Fruit fly (Drosophila melanogaster) whole organism, embryonic: Measurements from ENCODE around the gene CG10470.
A peak's percentile ranks its signal among the peaks of the same experiment; 100 is the strongest.

Experiments
- Adf1 ChIP-seq: fragments of 200-800 bp; sonication (Bioruptor generic); IDR thresholded peaks from 2 replicates; pipeline ENCODE4 v1.3.6; 2022; ENCODE audit warnings: missing biosample characterization, missing genetic modification characterization
- CG10274 ChIP-seq: fragments of 200-800 bp; sonication (Bioruptor generic); optimal IDR thresholded peaks from 3 replicates; lab custom pipeline; 2017; ENCODE audit warnings: missing biosample characterization, mild to moderate bottlenecking, missing genetic modification characterization
- CG13287 ChIP-seq: fragments of 200-800 bp; sonication (Bioruptor generic); IDR thresholded peaks from 2 replicates; pipeline ENCODE4 v1.3.6; 2022; ENCODE audit warnings: missing biosample characterization, missing genetic modification characterization; ENCODE audit not compliant: partially characterized antibody
- CG13894 ChIP-seq: fragments of 200-800 bp; sonication (Bioruptor generic); optimal IDR thresholded peaks from 3 replicates; lab custom pipeline; 2018; ENCODE audit warnings: missing biosample characterization, mild to moderate bottlenecking, missing genetic modification characterization, moderate library complexity
- CG17802 ChIP-seq: fragments of 200-800 bp; sonication (Bioruptor generic); optimal IDR thresholded peaks from 2 replicates; lab custom pipeline; 2018; ENCODE audit warnings: missing biosample characterization, mild to moderate bottlenecking, missing genetic modification characterization, moderate library complexity
- CG2875 ChIP-seq: fragments of 200-800 bp; sonication (Bioruptor generic); optimal IDR thresholded peaks from 2 replicates; lab custom pipeline; 2017; ENCODE audit warnings: missing biosample characterization, mild to moderate bottlenecking, missing genetic modification characterization, missing genetic modification reagents
- CG30431 ChIP-seq: fragments of 200-800 bp; sonication (Bioruptor generic); optimal IDR thresholded peaks from 2 replicates; lab custom pipeline; 2017; ENCODE audit warnings: missing biosample characterization, missing genetic modification characterization
- CG3726 ChIP-seq: fragments of 200-800 bp; sonication (Bioruptor generic); IDR thresholded peaks from 3 replicates; pipeline ENCODE4, ENCODE4 v1.3.6; 2022; ENCODE audit warnings: missing biosample characterization, missing genetic modification characterization
- CG43689 ChIP-seq: fragments of 200-800 bp; sonication (Bioruptor generic); IDR thresholded peaks from 2 replicates; pipeline ENCODE4 v1.3.6; 2022; ENCODE audit warnings: missing biosample characterization, missing genetic modification characterization
- CG4854 ChIP-seq: fragments of 200-800 bp; sonication (Bioruptor generic); optimal IDR thresholded peaks from 2 replicates; lab custom pipeline; 2016; ENCODE audit warnings: missing biosample characterization, missing genetic modification characterization, inconsistent platforms
- CG6765 ChIP-seq: fragments of 200-800 bp; sonication (Bioruptor generic); optimal IDR thresholded peaks from 3 replicates; lab custom pipeline; 2017; ENCODE audit warnings: missing biosample characterization, mild to moderate bottlenecking, missing genetic modification characterization
- CG8388 ChIP-seq: fragments of 200-800 bp; sonication (Bioruptor generic); optimal IDR thresholded peaks from 2 replicates; lab custom pipeline; 2019; ENCODE audit warnings: missing biosample characterization, mild to moderate bottlenecking, missing genetic modification characterization, moderate library complexity
- CoRest ChIP-seq: fragments of 200-800 bp; sonication (Bioruptor generic); optimal IDR thresholded peaks from 3 replicates; lab custom pipeline; 2018; ENCODE audit warnings: missing biosample characterization, mild to moderate bottlenecking, missing genetic modification characterization, moderate library complexity
- D19B ChIP-seq: fragments of 200-800 bp; sonication (Bioruptor generic); optimal IDR thresholded peaks from 2 replicates; lab custom pipeline; 2017; ENCODE audit warnings: missing biosample characterization, mild to moderate bottlenecking, missing genetic modification characterization
- Dll ChIP-seq: fragments of 200-800 bp; sonication (Bioruptor generic); IDR thresholded peaks from 4 replicates; pipeline ENCODE4 v1.3.6; 2022; ENCODE audit warnings: missing biosample characterization, missing genetic modification characterization; ENCODE audit not compliant: partially characterized antibody
- ERR ChIP-seq: fragments of 200-800 bp; sonication (Bioruptor generic); optimal IDR thresholded peaks from 2 replicates; lab custom pipeline; 2016; ENCODE audit warnings: missing biosample characterization, missing genetic modification characterization
- Elba2 ChIP-seq: fragments of 200-800 bp; sonication (Bioruptor generic); optimal IDR thresholded peaks from 3 replicates; lab custom pipeline; 2016; ENCODE audit warnings: missing biosample characterization, missing genetic modification characterization
- Fer1 ChIP-seq: fragments of 200-800 bp; sonication (Bioruptor generic); optimal IDR thresholded peaks from 2 replicates; lab custom pipeline; 2017; ENCODE audit warnings: missing biosample characterization, mild to moderate bottlenecking, missing genetic modification characterization
- HLHmδ ChIP-seq: fragments of 200-800 bp; sonication (Bioruptor generic); optimal IDR thresholded peaks from 2 replicates; lab custom pipeline; 2018; ENCODE audit warnings: missing biosample characterization, mild to moderate bottlenecking, missing genetic modification characterization, moderate library complexity
- Hand ChIP-seq: fragments of 200-800 bp; sonication (Bioruptor generic); optimal IDR thresholded peaks from 2 replicates; lab custom pipeline; 2017; ENCODE audit warnings: mild to moderate bottlenecking, missing biosample characterization, missing genetic modification reagents, missing genetic modification characterization
- Hey ChIP-seq: fragments of 200-800 bp; sonication (Bioruptor generic); optimal IDR thresholded peaks from 3 replicates; lab custom pipeline; 2018; ENCODE audit warnings: missing biosample characterization, mild to moderate bottlenecking, missing genetic modification characterization
- Hmr ChIP-seq: fragments of 200-800 bp; sonication (Bioruptor generic); optimal IDR thresholded peaks from 3 replicates; lab custom pipeline; 2017; ENCODE audit warnings: mild to moderate bottlenecking, missing biosample characterization, missing genetic modification reagents, missing genetic modification characterization
- Hr51 ChIP-seq, 2 experiments: fragments of 200-800 bp; sonication (Bioruptor generic); optimal IDR thresholded peaks; 2 replicates in 1 of 2; 3 replicates in 1 of 2; lab custom pipeline; 2016 to 2018; ENCODE audit warnings: missing biosample characterization in 2 of 2, missing genetic modification characterization in 2 of 2, mild to moderate bottlenecking in 1 of 2, moderate library complexity in 1 of 2
- Lim3 ChIP-seq: fragments of 200-800 bp; sonication (Bioruptor generic); IDR thresholded peaks from 2 replicates; pipeline ENCODE4 v1.3.6; 2022; ENCODE audit warnings: missing biosample characterization, missing genetic modification characterization
- Med ChIP-seq: fragments of 200-800 bp; sonication (Bioruptor generic); peaks from one replicate; lab custom pipeline; 2016; ENCODE audit warnings: missing biosample characterization, missing genetic modification characterization, mild to moderate bottlenecking, inconsistent platforms, moderate library complexity
- NFAT ChIP-seq: fragments of 200-800 bp; sonication (Bioruptor generic); IDR thresholded peaks from 2 replicates; pipeline ENCODE4 v1.3.6; 2022; ENCODE audit warnings: missing biosample characterization, missing genetic modification characterization
- Optix ChIP-seq: fragments of 200-800 bp; sonication (Bioruptor generic); IDR thresholded peaks from 3 replicates; pipeline ENCODE4 v1.3.6; 2022; ENCODE audit warnings: missing biosample characterization, missing genetic modification characterization
- PHDP ChIP-seq: fragments of 200-800 bp; sonication (Bioruptor generic); optimal IDR thresholded peaks from 3 replicates; lab custom pipeline; 2018; ENCODE audit warnings: missing biosample characterization, mild to moderate bottlenecking, missing genetic modification characterization, moderate library complexity
- Sin3A ChIP-seq: fragments of >200 bp; optimal IDR thresholded peaks from 2 replicates; lab custom pipeline; 2018
- ac ChIP-seq: fragments of 200-800 bp; sonication (Bioruptor generic); optimal IDR thresholded peaks from 3 replicates; lab custom pipeline; 2017; ENCODE audit warnings: missing biosample characterization, mild to moderate bottlenecking, missing genetic modification characterization
- ase ChIP-seq: fragments of 200-800 bp; sonication (Bioruptor generic); IDR thresholded peaks from 3 replicates; pipeline ENCODE4 v1.3.6; 2022; ENCODE audit warnings: missing biosample characterization, missing genetic modification characterization
- bab2 ChIP-seq: fragments of 200-800 bp; sonication (Bioruptor generic); optimal IDR thresholded peaks from 2 replicates; lab custom pipeline; 2016; ENCODE audit warnings: missing biosample characterization, missing genetic modification characterization
- chm ChIP-seq: fragments of 200-800 bp; sonication (Bioruptor generic); IDR thresholded peaks from 2 replicates; pipeline ENCODE4 v1.3.6; 2022; ENCODE audit warnings: missing biosample characterization, missing genetic modification characterization
- crc ChIP-seq: fragments of 200-800 bp; sonication (Bioruptor generic); optimal IDR thresholded peaks from 2 replicates; lab custom pipeline; 2016; ENCODE audit warnings: missing biosample characterization, missing genetic modification characterization
- crol ChIP-seq: fragments of 200-800 bp; sonication (Bioruptor generic); IDR thresholded peaks from 2 replicates; pipeline ENCODE4 v1.3.6; 2022; ENCODE audit warnings: missing biosample characterization, missing genetic modification characterization
- crp ChIP-seq, 2 experiments: fragments of 200-800 bp; sonication (Bioruptor generic); optimal IDR thresholded peaks; 2 replicates in 1 of 2; 3 replicates in 1 of 2; lab custom pipeline; 2017; ENCODE audit warnings: missing biosample characterization in 2 of 2, missing genetic modification characterization in 2 of 2, mild to moderate bottlenecking in 1 of 2, moderate library complexity in 1 of 2
- dysf ChIP-seq: fragments of 200-800 bp; sonication (Bioruptor generic); IDR thresholded peaks from 3 replicates; pipeline ENCODE4 v1.3.6; 2022; ENCODE audit warnings: missing biosample characterization, missing genetic modification characterization
- ems ChIP-seq: fragments of 200-800 bp; sonication (Bioruptor generic); optimal IDR thresholded peaks from 3 replicates; lab custom pipeline; 2016; ENCODE audit warnings: missing biosample characterization, missing genetic modification characterization
- gcm2 ChIP-seq: fragments of 200-800 bp; sonication (Bioruptor generic); optimal IDR thresholded peaks from 2 replicates; lab custom pipeline; 2016; ENCODE audit warnings: missing biosample characterization, missing genetic modification characterization
- gem ChIP-seq: fragments of 200-800 bp; sonication (Bioruptor generic); optimal IDR thresholded peaks from 2 replicates; lab custom pipeline; 2019; ENCODE audit warnings: missing biosample characterization, mild to moderate bottlenecking, missing genetic modification characterization, moderate library complexity
- row ChIP-seq: fragments of 200-800 bp; sonication (Bioruptor generic); IDR thresholded peaks from 3 replicates; pipeline ENCODE4 v1.3.6; 2022; ENCODE audit warnings: missing biosample characterization, missing genetic modification characterization
- sisA ChIP-seq: fragments of 200-800 bp; sonication (Bioruptor generic); IDR thresholded peaks from 2 replicates; pipeline ENCODE4 v1.3.6; 2022; ENCODE audit warnings: missing biosample characterization, missing genetic modification characterization
- sqz ChIP-seq: fragments of 200-800 bp; sonication (Bioruptor generic); optimal IDR thresholded peaks from 3 replicates; lab custom pipeline; 2018; ENCODE audit warnings: missing biosample characterization, mild to moderate bottlenecking, missing genetic modification characterization
- tin ChIP-seq: fragments of 200-800 bp; sonication (Bioruptor generic); optimal IDR thresholded peaks from 3 replicates; lab custom pipeline; 2016; ENCODE audit warnings: missing biosample characterization, missing genetic modification characterization
- ttk ChIP-seq: fragments of 200-800 bp; sonication (Bioruptor generic); IDR thresholded peaks from 2 replicates; pipeline ENCODE4 v2.1.2; 2022; ENCODE audit warnings: missing biosample characterization, missing genetic modification characterization
- tup ChIP-seq: fragments of 200-800 bp; sonication (Bioruptor generic); optimal IDR thresholded peaks from 2 replicates; lab custom pipeline; 2016; ENCODE audit warnings: missing biosample characterization, mild to moderate bottlenecking, missing genetic modification characterization, moderate library complexity
- vvl ChIP-seq: fragments of 200-800 bp; sonication (Bioruptor generic); IDR thresholded peaks from 2 replicates; pipeline ENCODE4 v1.3.6; 2022; ENCODE audit warnings: missing biosample characterization, missing genetic modification characterization
- zfh1 ChIP-seq: fragments of 200-800 bp; sonication (Bioruptor generic); IDR thresholded peaks from 3 replicates; pipeline ENCODE4 v1.3.6; 2022; ENCODE audit warnings: missing biosample characterization, missing genetic modification characterization

Gene CG10470

dm6 chr2L:19019640-19020039 lies 29.2 kb upstream of the CG10470 start (continued):
- TF ChIP-seq ERR (GFP tag; lab: Kevin White, UChicago) (no peak), Hand (GFP tag; lab: Kevin White, UChicago) (no peak), D19B (no peak), sqz (GFP tag; lab: Kevin White, UChicago) (peak; percentile 65), Adf1 (GFP tag; lab: Robert Waterston, UW) (peak; percentile 66; the same call in 1 of the 2 replicates), CG2875 (no peak), Lim3 (GFP tag; lab: Robert Waterston, UW) (no peak), CG13894 (tag; lab: Kevin White, UChicago) (peak; percentile 25), gem (tag; lab: Kevin White, UChicago) (no peak), ase (GFP tag; lab: Robert Waterston, UW) (no peak), bab2 (GFP tag; lab: Kevin White, UChicago) (no peak), Fer1 (GFP tag; lab: Kevin White, UChicago) (peak; percentile 1), Elba2 (GFP tag; lab: Kevin White, UChicago) (no peak), Hey (tag; lab: Kevin White, UChicago) (peak; percentile 89), ac (GFP tag; lab: Kevin White, UChicago) (no peak), CoRest (tag; lab: Kevin White, UChicago) (no peak), CG6765 (GFP tag; lab: Kevin White, UChicago) (no peak), gcm2 (no peak), CG8388 (GFP tag; lab: Kevin White, UChicago) (no peak), sisA (GFP tag; lab: Robert Waterston, UW) (no peak), crc (GFP tag; lab: Kevin White, UChicago) (no peak), Optix (GFP tag; lab: Robert Waterston, UW) (no peak), Med (peak; percentile 49), crp (GFP tag; optimal IDR thresholded peaks at IDR 0.05; lab: Kevin White, UChicago) (no peak), Hmr (GFP tag; lab: Kevin White, UChicago) (no peak), dysf (GFP tag; lab: Robert Waterston, UW) (0 out of 3 replicates have a peak, but pooled peaks have one; percentile 3), crol (GFP tag; lab: Robert Waterston, UW) (peak; percentile 38; the same call in 1 of the 2 replicates), CG30431 (no peak), tup (GFP tag; lab: Kevin White, UChicago) (no peak), tin (GFP tag; lab: Kevin White, UChicago) (no peak), Hr51 (GFP tag; optimal IDR thresholded peaks at IDR 0.05; lab: Kevin White, UChicago) (peak in 1 of 2 experiments; percentile 51), ems (GFP tag; lab: Kevin White, UChicago) (no peak), zfh1 (no peak)

- peak; percentile 11 for TF ChIP-seq CG10274 (GFP tag; lab: Kevin White, UChicago)
- TF ChIP-seq CG6765 (GFP tag; lab: Kevin White, UChicago) = peak; percentile 23
- TF ChIP-seq CG17802 (tag; lab: Kevin White, UChicago) = peak; percentile 16
- TF ChIP-seq CG4854 (GFP tag; lab: Kevin White, UChicago) = peak; percentile 17
- TF ChIP-seq row = peak; percentile 87
- peak; percentile 49 for TF ChIP-seq sisA (GFP tag; lab: Robert Waterston, UW)
- peak; percentile 31; the same call in 1 of the 2 replicates for TF ChIP-seq CG43689 (GFP tag; lab: Robert Waterston, UW)
- no peak for TF ChIP-seq Optix (GFP tag; lab: Robert Waterston, UW)
- no peak for TF ChIP-seq CG3726 (GFP tag; lab: Robert Waterston, UW)
- TF ChIP-seq CG13287 (GFP tag; lab: Robert Waterston, UW) = no peak
- TF ChIP-seq ttk (GFP tag; lab: Robert Waterston, UW) = peak; percentile 65; the same call in 1 of the 2 replicates
- TF ChIP-seq Dll = no peak
- TF ChIP-seq PHDP (tag; lab: Kevin White, UChicago) = peak; percentile 85
- no peak for TF ChIP-seq HLHmδ (GFP tag; lab: Kevin White, UChicago)
- TF ChIP-seq chm (GFP tag; lab: Robert Waterston, UW) = no peak
- 0 out of 2 replicates have a peak, but pooled peaks have one; percentile 21 for TF ChIP-seq NFAT
- TF ChIP-seq vvl (GFP tag; lab: Robert Waterston, UW) = peak; percentile 76
- no peak for TF ChIP-seq Sin3A (lab: Kevin White, UChicago)
Observed at dm6 chr2L:19021278-19022220, 27.3 kb upstream of the CG10470 start.
